Fruit fly (Drosophila melanogaster): ENCODE measurements around the gene CG9168.
A peak's percentile ranks its signal among the peaks of the same experiment; 100 is the strongest.

CG9168 gene

dm6 chr3L:1366879-1367650, 43.8 kb upstream of the CG9168 start:
- TF ChIP-seq esg (GFP tag; conservative IDR thresholded peaks at IDR 0.05) (no peak), nom (GFP tag; optimal IDR thresholded peaks at IDR 0.05) (peak; percentile 52), CG2712 (tag; optimal IDR thresholded peaks at IDR 0.05) (no peak), gro (GFP tag; optimal IDR thresholded peaks at IDR 0.05) (no peak), vvl (GFP tag; IDR thresholded peaks at IDR 0.05) (peak; percentile 34; the same call in 1 of the 2 replicates), CG6254 (GFP tag; optimal IDR thresholded peaks at IDR 0.05) (no peak), HLHmδ (GFP tag; optimal IDR thresholded peaks at IDR 0.05) (peak; percentile 56), az2 (GFP tag; optimal IDR thresholded peaks at IDR 0.05) (no peak), CG9215 (GFP tag; IDR thresholded peaks at IDR 0.05) (no peak), grau (tag; optimal IDR thresholded peaks at IDR 0.05) (no peak), usp (GFP tag; optimal IDR thresholded peaks at IDR 0.05) (no peak), Mes4 (GFP tag; optimal IDR thresholded peaks at IDR 0.05) (no peak), CG17612 (GFP tag; IDR thresholded peaks at IDR 0.05) (no peak), CTCF (GFP tag; optimal IDR thresholded peaks at IDR 0.05) (no peak), CG2120 (GFP tag; optimal IDR thresholded peaks at IDR 0.05) (no peak), Tbp (GFP tag; optimal IDR thresholded peaks at IDR 0.05) (no peak), CG1529 (GFP tag; optimal IDR thresholded peaks at IDR 0.05) (no peak), CG11696 (GFP tag; IDR thresholded peaks at IDR 0.05) (no peak), nau (GFP tag; optimal IDR thresholded peaks at IDR 0.05) (no peak), CG4360 (GFP tag; IDR thresholded peaks at IDR 0.05) (peak; percentile 78), Max (GFP tag; optimal IDR thresholded peaks at IDR 0.05) (no peak), wek (GFP tag; optimal IDR thresholded peaks at IDR 0.05) (no peak), dpn (GFP tag; optimal IDR thresholded peaks at IDR 0.05) (no peak), NFAT (GFP tag; IDR thresholded peaks at IDR 0.05) (no peak), Drgx (GFP tag; IDR thresholded peaks at IDR 0.05) (peak; percentile 45; the same call in 1 of the 2 replicates), slou (GFP tag; optimal IDR thresholded peaks at IDR 0.05) (no peak), kah (GFP tag; optimal IDR thresholded peaks at IDR 0.05) (no peak), crol (GFP tag; IDR thresholded peaks at IDR 0.05) (peak; percentile 76), CG10274 (GFP tag; optimal IDR thresholded peaks at IDR 0.05) (no peak), HHEX (GFP tag; optimal IDR thresholded peaks at IDR 0.05) (no peak), CG6813 (GFP tag; optimal IDR thresholded peaks at IDR 0.05) (no peak), sd (tag; optimal IDR thresholded peaks at IDR 0.05) (no peak), zen2 (GFP tag; IDR thresholded peaks at IDR 0.05; ENCODE audit: partially characterized antibody) (peak; percentile 58; the same call in 2 of the 3 replicates), ci (GFP tag; IDR thresholded peaks at IDR 0.05) (no peak), CG18476 (GFP tag; optimal IDR thresholded peaks at IDR 0.05) (no peak), Mrtf (GFP tag; IDR thresholded peaks at IDR 0.05) (no peak), CG3065 (GFP tag; optimal IDR thresholded peaks at IDR 0.05) (no peak), Stat92E (GFP tag; optimal IDR thresholded peaks at IDR 0.05) (no peak), CG10959 (GFP tag; IDR thresholded peaks at IDR 0.05) (no peak), Abd-B (GFP tag; optimal IDR thresholded peaks at IDR 0.05) (no peak), CG17802 (tag; optimal IDR thresholded peaks at IDR 0.05) (no peak), CG16863 (GFP tag; optimal IDR thresholded peaks at IDR 0.05) (no peak), insv (GFP tag; optimal IDR thresholded peaks at IDR 0.05) (no peak), MBD-R2 (GFP tag; IDR thresholded peaks at IDR 0.05) (no peak), sqz (GFP tag; optimal IDR thresholded peaks at IDR 0.05) (peak; percentile 13), CG14965 (GFP tag; optimal IDR thresholded peaks at IDR 0.05; ENCODE audit: borderline replicate concordance) (no peak), Gsc (GFP tag; IDR thresholded peaks at IDR 0.05) (no peak), CG13287 (GFP tag; IDR thresholded peaks at IDR 0.05; ENCODE audit: partially characterized antibody) (no peak), mld (GFP tag; IDR thresholded peaks at IDR 0.05; ENCODE audit: partially characterized antibody) (no peak; the same call in 2 of the 3 replicates), Ravus (GFP tag; IDR thresholded peaks at IDR 0.05) (no peak)

Measured in whole organism, embryonic.